Worm (Caenorhabditis elegans) whole organism, late embryonic: ENCODE results near the gene R10F2.4.
A peak's percentile ranks its signal among the peaks of the same experiment; 100 is the strongest.

ENCODE experiments used
- F13H6.1 ChIP-seq: sonication (generic microtip); optimal IDR thresholded peaks from 2 replicates; lab custom pipeline; 2016; ENCODE audit warnings: missing genetic modification characterization, missing compliant biosample characterization
- K09A11.1 ChIP-seq: sonication (generic microtip); optimal IDR thresholded peaks from 2 replicates; lab custom pipeline; 2017; ENCODE audit warnings: antibody characterized with exemption, mild to moderate bottlenecking, missing genetic modification characterization, missing compliant biosample characterization; ENCODE audit not compliant: insufficient read depth
- ceh-18 ChIP-seq: sonication (generic microtip); optimal IDR thresholded peaks from 2 replicates; lab custom pipeline; 2016; ENCODE audit warnings: missing genetic modification characterization, missing compliant biosample characterization
- ceh-2 ChIP-seq: sonication (generic microtip); optimal IDR thresholded peaks from 2 replicates; lab custom pipeline; 2016; ENCODE audit warnings: missing genotype, missing genetic modification characterization, missing compliant biosample characterization
- ceh-22 ChIP-seq: sonication (generic microtip); optimal IDR thresholded peaks from 2 replicates; lab custom pipeline; 2017; ENCODE audit warnings: missing biosample characterization, missing genetic modification characterization
- ceh-24 ChIP-seq: sonication (generic microtip); optimal IDR thresholded peaks from 2 replicates; lab custom pipeline; 2016; ENCODE audit warnings: mild to moderate bottlenecking, missing genetic modification characterization, missing compliant biosample characterization
- ceh-30 ChIP-seq: fragments of 150-350 bp; optimal IDR thresholded peaks from 2 replicates; lab custom pipeline; 2014; ENCODE audit warnings: missing biosample characterization, missing genetic modification characterization
- ceh-31 ChIP-seq: sonication (generic microtip); optimal IDR thresholded peaks from 2 replicates; lab custom pipeline; 2016; ENCODE audit warnings: missing genetic modification characterization, missing compliant biosample characterization
- ceh-45 ChIP-seq: fragments of 200-800 bp; sonication (Bioruptor generic); IDR thresholded peaks from 2 replicates; pipeline ENCODE4 v1.3.6; 2022; ENCODE audit warnings: missing genetic modification reagents, missing genetic modification characterization, missing compliant biosample characterization
- ceh-48 ChIP-seq: sonication (generic microtip); optimal IDR thresholded peaks from 2 replicates; lab custom pipeline; 2016; ENCODE audit warnings: missing genetic modification characterization, inconsistent platforms, missing compliant biosample characterization
- dmd-4 ChIP-seq: sonication (generic microtip); optimal IDR thresholded peaks from 2 replicates; lab custom pipeline; 2016; ENCODE audit warnings: borderline replicate concordance, missing genetic modification characterization, missing compliant biosample characterization
- elt-2 ChIP-seq: sonication (generic microtip); optimal IDR thresholded peaks from 2 replicates; lab custom pipeline; 2016; ENCODE audit warnings: missing genetic modification reagents, missing genetic modification characterization, missing compliant biosample characterization
- eyg-1 ChIP-seq: sonication (generic microtip); optimal IDR thresholded peaks from 2 replicates; lab custom pipeline; 2016; ENCODE audit warnings: missing genotype, missing genetic modification characterization, missing compliant biosample characterization
- fax-1 ChIP-seq: sonication (generic microtip); optimal IDR thresholded peaks from 2 replicates; lab custom pipeline; 2016; ENCODE audit warnings: missing genotype, missing genetic modification characterization, missing compliant biosample characterization
- fkh-10 ChIP-seq: fragments of 150-350 bp; optimal IDR thresholded peaks from 2 replicates; lab custom pipeline; 2014; ENCODE audit warnings: missing biosample characterization, missing genetic modification reagents, missing genetic modification characterization
- gmeb-2 ChIP-seq: sonication (generic microtip); optimal IDR thresholded peaks from 2 replicates; lab custom pipeline; 2016; ENCODE audit warnings: missing genetic modification characterization, inconsistent platforms, missing compliant biosample characterization
- hlh-30 ChIP-seq: sonication (generic microtip); optimal IDR thresholded peaks from 2 replicates; lab custom pipeline; 2017; ENCODE audit warnings: antibody characterized with exemption, missing genetic modification characterization, missing compliant biosample characterization; ENCODE audit not compliant: insufficient read depth
- hlh-8 ChIP-seq: sonication (generic microtip); optimal IDR thresholded peaks from 2 replicates; lab custom pipeline; 2016; ENCODE audit warnings: missing genotype, missing genetic modification characterization, missing compliant biosample characterization
- lin-11 ChIP-seq: fragments of 200-800 bp; sonication (Bioruptor generic); optimal IDR thresholded peaks from 2 replicates; lab custom pipeline; 2018; ENCODE audit warnings: mild to moderate bottlenecking, missing genetic modification characterization, missing compliant biosample characterization
- mec-3 ChIP-seq: sonication (generic microtip); optimal IDR thresholded peaks from 2 replicates; lab custom pipeline; 2016; ENCODE audit warnings: borderline replicate concordance, missing genetic modification characterization, missing compliant biosample characterization
- nhr-11 ChIP-seq: fragments of 150-350 bp; optimal IDR thresholded peaks from 2 replicates; lab custom pipeline; 2014; ENCODE audit warnings: missing biosample characterization, missing genetic modification characterization
- nhr-232 ChIP-seq: sonication (generic microtip); optimal IDR thresholded peaks from 2 replicates; lab custom pipeline; 2016; ENCODE audit warnings: missing genetic modification characterization, missing compliant biosample characterization
- npax-4 ChIP-seq: sonication (generic microtip); optimal IDR thresholded peaks from 2 replicates; lab custom pipeline; 2016; ENCODE audit warnings: missing genetic modification characterization, missing compliant biosample characterization
- pag-3 ChIP-seq: sonication (generic microtip); optimal IDR thresholded peaks from 2 replicates; lab custom pipeline; 2016; ENCODE audit warnings: missing compliant biosample characterization, missing genetic modification characterization, borderline replicate concordance
- pros-1 ChIP-seq: fragments of 150-350 bp; optimal IDR thresholded peaks from 2 replicates; lab custom pipeline; 2014; ENCODE audit warnings: missing biosample characterization, missing genetic modification reagents, missing genetic modification characterization
- unc-3 ChIP-seq, 2 experiments: fragments of 200-800 bp in 1 of 2; sonication (Bioruptor generic) in 1 of 2; sonication (generic microtip) in 1 of 2; conservative IDR thresholded peaks in 1 of 2; optimal IDR thresholded peaks in 1 of 2; 2 replicates each; pipeline versions ENCODE4 v1.3.6 to Lab custom; 2016 to 2022; ENCODE audit warnings: missing compliant biosample characterization in 2 of 2, missing genetic modification characterization in 2 of 2, missing genetic modification reagents in 1 of 2
- ztf-16 ChIP-seq: sonication (generic microtip); optimal IDR thresholded peaks from 2 replicates; lab custom pipeline; 2017; ENCODE audit warnings: missing genetic modification characterization, missing compliant biosample characterization

Gene R10F2.4

DNA sequence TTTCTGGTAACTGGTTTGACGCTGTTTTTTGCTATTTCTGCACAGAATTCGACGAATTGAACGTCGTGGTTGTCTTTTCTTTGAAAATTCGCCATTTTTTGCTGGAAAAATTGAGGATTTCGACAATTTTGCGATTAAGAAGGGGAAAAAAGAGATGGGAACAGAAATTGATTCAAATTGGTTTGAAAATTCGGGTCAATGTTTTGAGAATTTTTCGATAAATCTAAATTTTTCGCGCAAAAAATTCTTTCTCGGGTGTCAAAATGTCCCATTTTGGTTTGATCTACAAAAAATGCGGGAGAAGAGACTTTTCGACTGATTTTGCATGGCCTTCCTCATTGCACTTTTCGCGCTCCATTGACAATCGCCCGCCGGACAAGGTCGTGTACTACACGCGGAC, 42.6 kb upstream of the R10F2.4 start, which contains the start of gene H05C05.2:
TSS of gene H05C05.2 (minus strand) at position 101 of the 400 bp plus-strand sequence.
- TF ChIP-seq ceh-48 (tag; lab: Kevin White, UChicago) (no peak), hlh-8 (tag; lab: Kevin White, UChicago) (no peak), unc-3 (GFP tag; conservative IDR thresholded peaks at IDR 0.05; lab: Robert Waterston, UW) (no peak), unc-3 (tag; optimal IDR thresholded peaks at IDR 0.05; lab: Kevin White, UChicago) (no peak), ceh-31 (tag; lab: Kevin White, UChicago) (no peak), ceh-2 (tag; lab: Kevin White, UChicago) (no peak), ceh-22 (no peak), fkh-10 (GFP tag; lab: Kevin White, UChicago) (no peak), ceh-24 (tag; lab: Kevin White, UChicago) (no peak), lin-11 (tag; lab: Kevin White, UChicago) (no peak), ceh-18 (tag; lab: Kevin White, UChicago) (no peak)

DNA sequence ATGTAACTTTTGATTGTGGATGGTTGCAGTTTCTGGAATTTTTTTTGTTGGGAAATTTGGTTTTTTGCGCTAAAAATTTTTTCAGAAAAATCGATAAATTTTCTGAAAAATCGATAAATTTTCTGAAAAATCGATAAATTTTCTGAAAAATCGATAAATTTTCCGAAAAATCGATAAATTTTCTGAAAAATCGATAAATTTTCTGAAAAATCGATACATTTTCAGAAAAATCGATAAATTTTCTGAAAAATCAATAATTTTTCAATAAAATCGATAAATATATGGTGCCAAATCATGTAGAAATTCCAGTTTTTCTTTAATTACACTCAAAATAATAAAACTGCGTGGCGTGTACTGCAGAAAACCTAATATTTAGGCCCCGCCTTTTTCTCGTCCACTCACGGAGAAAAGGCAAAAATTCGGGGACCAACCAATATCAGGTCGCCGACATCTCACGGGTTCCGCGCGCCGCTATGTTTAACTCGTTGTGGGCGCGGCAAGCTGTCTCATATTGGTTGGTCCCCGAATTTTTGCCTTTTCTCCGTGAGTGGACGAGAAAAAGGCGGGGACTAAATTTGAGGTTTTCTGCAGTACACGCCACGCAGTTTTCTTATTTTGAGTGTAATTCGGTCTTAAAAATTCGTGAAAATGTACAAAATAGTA, 40.1 kb upstream of the R10F2.4 start:
- TF ChIP-seq ceh-48 (tag; lab: Kevin White, UChicago) = peak; percentile 64

DNA sequence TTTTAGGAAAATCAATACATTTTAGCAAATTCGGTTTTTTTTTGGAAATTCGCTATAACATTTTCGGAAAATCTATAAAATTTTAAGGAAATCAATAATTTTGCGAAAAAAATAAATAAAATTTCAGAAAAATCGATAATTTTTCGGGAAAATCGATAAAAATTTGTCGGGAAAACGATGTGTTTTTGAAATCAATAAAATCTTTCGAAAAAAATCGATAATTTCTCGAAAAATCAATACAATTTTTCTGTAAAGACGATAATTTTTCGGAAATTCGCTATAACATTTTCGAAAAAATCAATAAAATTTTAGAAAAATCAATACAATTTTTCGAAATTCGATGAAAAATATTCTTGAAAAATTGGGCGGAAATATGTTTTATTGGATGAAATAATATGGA, 38.9 kb upstream of the R10F2.4 start:
- TF ChIP-seq eyg-1 = no peak
- TF ChIP-seq ztf-16 (tag; lab: Kevin White, UChicago) = no peak
- TF ChIP-seq ceh-48 (tag; lab: Kevin White, UChicago) = peak; percentile 42

DNA sequence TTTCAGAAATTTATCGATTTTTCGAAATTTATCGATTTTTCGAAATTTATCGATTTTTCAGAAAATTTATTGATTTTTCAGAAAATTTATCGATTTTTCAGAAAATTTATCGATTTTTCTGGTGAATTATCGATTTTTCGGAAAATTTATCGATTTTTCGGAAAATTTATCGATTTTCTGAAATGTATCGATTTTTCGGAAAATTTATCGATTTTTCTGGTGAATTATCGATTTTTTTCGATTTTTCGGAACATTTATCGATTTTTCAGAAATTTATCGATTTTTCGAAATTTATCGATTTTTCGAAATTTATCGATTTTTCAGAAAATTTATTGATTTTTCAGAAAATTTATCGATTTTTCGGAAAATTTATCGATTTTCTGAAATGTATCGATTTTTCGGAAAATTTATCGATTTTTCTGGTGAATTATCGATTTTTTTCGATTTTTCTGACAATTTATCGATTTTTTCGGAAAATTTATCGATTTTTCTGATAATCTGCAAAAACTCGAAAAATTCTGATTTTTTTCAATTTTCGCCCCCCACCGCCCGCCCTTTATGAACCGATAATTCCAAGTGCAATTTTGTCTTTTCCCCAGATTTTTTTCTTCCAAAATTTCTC, 37.9 kb upstream of the R10F2.4 start:
- peak; percentile 100 for TF ChIP-seq ceh-48 (tag; lab: Kevin White, UChicago)

DNA sequence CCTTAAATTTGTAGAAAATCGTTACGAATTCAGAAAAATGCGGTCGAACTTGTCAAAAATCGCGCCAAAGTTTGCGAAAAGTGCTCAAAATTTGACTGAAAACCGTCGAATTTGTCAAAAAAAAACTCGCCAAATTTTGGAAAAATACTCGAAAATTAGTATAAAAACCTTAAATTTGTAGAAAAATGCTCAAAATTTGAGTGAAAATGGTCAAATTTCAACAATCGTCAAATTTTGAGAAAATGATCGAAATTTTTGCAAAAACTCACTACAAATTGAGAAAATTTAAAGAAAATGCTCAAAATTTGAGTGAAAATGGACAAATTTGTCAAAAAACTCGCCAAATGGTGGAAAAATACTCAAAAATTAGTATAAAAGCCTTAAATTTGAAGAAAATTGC, 29.5 kb upstream of the R10F2.4 start:
- no peak for TF ChIP-seq pag-3 (tag; lab: Kevin White, UChicago)
- TF ChIP-seq nhr-232 (tag; lab: Kevin White, UChicago) = no peak
- TF ChIP-seq ceh-48 (tag; lab: Kevin White, UChicago) = no peak
- TF ChIP-seq fax-1 (tag; lab: Kevin White, UChicago) = no peak
- TF ChIP-seq ceh-30 (tag; lab: Kevin White, UChicago) = no peak
- no peak for TF ChIP-seq F13H6.1
- TF ChIP-seq gmeb-2 (tag; lab: Kevin White, UChicago) = no peak
- no peak for TF ChIP-seq K09A11.1 (tag; lab: Kevin White, UChicago)
- no peak for TF ChIP-seq pros-1
- no peak for TF ChIP-seq lin-11 (tag; lab: Kevin White, UChicago)
- TF ChIP-seq dmd-4 (tag; lab: Kevin White, UChicago) = no peak
- no peak for TF ChIP-seq mec-3
- TF ChIP-seq nhr-11 = no peak
- no peak for TF ChIP-seq hlh-8 (tag; lab: Kevin White, UChicago)
- no peak for TF ChIP-seq ceh-2 (tag; lab: Kevin White, UChicago)
- no peak for TF ChIP-seq ceh-45 (GFP tag; lab: Robert Waterston, UW)
- TF ChIP-seq hlh-30 (tag; lab: Kevin White, UChicago) = no peak
- no peak for TF ChIP-seq elt-2 (tag; lab: Kevin White, UChicago)
- TF ChIP-seq fkh-10 (GFP tag; lab: Kevin White, UChicago) = no peak

DNA sequence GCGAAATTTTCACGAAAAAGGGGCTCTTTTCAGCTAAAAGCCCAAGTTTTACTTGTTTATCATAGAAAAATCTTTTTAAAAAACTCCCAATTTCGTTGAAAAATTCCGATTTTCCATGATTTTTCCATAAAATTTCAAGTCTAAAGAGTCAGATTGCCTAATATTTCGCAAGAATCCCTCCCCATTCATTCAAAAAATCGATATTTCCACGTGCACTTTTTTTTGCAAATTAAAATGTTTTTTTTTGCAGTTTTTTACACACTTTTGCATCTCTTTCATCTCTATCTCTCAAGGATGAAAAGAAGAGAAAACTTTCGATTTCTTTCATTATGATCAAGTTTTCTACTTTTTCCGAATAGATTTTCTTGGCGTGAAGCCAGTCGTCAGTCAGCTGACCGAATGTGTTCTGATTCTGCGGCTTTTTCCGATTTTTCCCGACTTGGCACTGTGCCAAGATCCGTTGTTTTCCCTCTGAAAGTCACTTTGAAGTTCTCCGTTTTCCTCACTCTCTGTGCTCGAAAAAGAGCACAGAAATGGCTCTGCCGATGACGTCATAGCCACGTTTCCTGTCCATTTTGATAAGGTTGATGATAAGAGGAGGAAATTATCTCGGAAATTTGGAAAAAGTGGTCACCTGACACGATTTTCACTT, 25.5 kb upstream of the R10F2.4 start:
- TF ChIP-seq ceh-24 (tag; lab: Kevin White, UChicago) (no peak), ceh-31 (tag; lab: Kevin White, UChicago) (no peak), elt-2 (tag; lab: Kevin White, UChicago) (peak; percentile 66), npax-4 (tag; lab: Kevin White, UChicago) (no peak)
